Fruit fly (Drosophila melanogaster): ENCODE data around the gene Sytbeta.

dm6 chr3L:15039510-15039909 is 25.3 kb downstream of the Sytbeta start:
- TF ChIP-seq psq (optimal IDR thresholded peaks at IDR 0.05) (no peak), Myc (optimal IDR thresholded peaks at IDR 0.05) (no peak), ttk (optimal IDR thresholded peaks at IDR 0.05) (no peak), h (optimal IDR thresholded peaks at IDR 0.05) (no peak), insv (optimal IDR thresholded peaks at IDR 0.05) (no peak), Sin3A (optimal IDR thresholded peaks at IDR 0.05) (no peak)

All from Kc167 (cell line).